Worm (Caenorhabditis elegans) whole organism, mixed stage, embryonic: ENCODE data around the gene let-767.

ENCODE experiments used
- M03D4.4 ChIP-seq: sonication (generic microtip); optimal IDR thresholded peaks from 2 replicates; lab custom pipeline; 2017; ENCODE audit warnings: mild to moderate bottlenecking, missing genetic modification characterization, missing compliant biosample characterization
- bed-3 ChIP-seq: fragments of 200-800 bp; sonication (Bioruptor generic); optimal IDR thresholded peaks from 3 replicates; lab custom pipeline; 2018; ENCODE audit warnings: mild to moderate bottlenecking, missing genetic modification characterization, moderate library complexity, missing compliant biosample characterization
- blmp-1 ChIP-seq: fragments of 150-350 bp; optimal IDR thresholded peaks from 2 replicates; lab custom pipeline; 2014; ENCODE audit warnings: missing biosample characterization, missing genetic modification characterization
- ceh-39 ChIP-seq: fragments of 150-350 bp; optimal IDR thresholded peaks from 2 replicates; lab custom pipeline; 2014; ENCODE audit warnings: missing biosample characterization, missing genetic modification characterization
- ceh-43 ChIP-seq: fragments of 200-800 bp; sonication (Bioruptor generic); optimal IDR thresholded peaks from 2 replicates; lab custom pipeline; 2018; ENCODE audit warnings: mild to moderate bottlenecking, missing genetic modification characterization, moderate library complexity, missing compliant biosample characterization
- ceh-83 ChIP-seq: fragments of 200-800 bp; sonication (Bioruptor generic); optimal IDR thresholded peaks from 2 replicates; lab custom pipeline; 2018; ENCODE audit warnings: mild to moderate bottlenecking, missing genetic modification characterization, missing compliant biosample characterization
- ces-1 ChIP-seq: fragments of 150-350 bp; optimal IDR thresholded peaks from 2 replicates; lab custom pipeline; 2014; ENCODE audit warnings: missing biosample characterization, missing genetic modification reagents, missing genetic modification characterization
- cnd-1 ChIP-seq: fragments of 200-800 bp; sonication (Bioruptor generic); optimal IDR thresholded peaks from 2 replicates; lab custom pipeline; 2018; ENCODE audit warnings: mild to moderate bottlenecking, missing genetic modification characterization, missing compliant biosample characterization
- drap-1 ChIP-seq: fragments of 200-800 bp; sonication (Bioruptor generic); optimal IDR thresholded peaks from 3 replicates; lab custom pipeline; 2018; ENCODE audit warnings: mild to moderate bottlenecking, missing genetic modification characterization, missing compliant biosample characterization
- elt-3 ChIP-seq: fragments of 150-350 bp; optimal IDR thresholded peaks from 2 replicates; lab custom pipeline; 2014; ENCODE audit warnings: missing biosample characterization, missing genetic modification characterization
- flh-1 ChIP-seq: fragments of 200-800 bp; sonication (Bioruptor generic); optimal IDR thresholded peaks from 2 replicates; lab custom pipeline; 2018; ENCODE audit warnings: mild to moderate bottlenecking, missing genetic modification characterization, moderate library complexity, missing compliant biosample characterization
- ham-2 ChIP-seq: fragments of 200-800 bp; sonication (Bioruptor generic); optimal IDR thresholded peaks from 2 replicates; lab custom pipeline; 2018; ENCODE audit warnings: mild to moderate bottlenecking, missing genetic modification characterization, missing compliant biosample characterization
- hlh-1 ChIP-seq: fragments of 150-350 bp; optimal IDR thresholded peaks from 2 replicates; lab custom pipeline; 2014; ENCODE audit warnings: missing biosample characterization, missing genetic modification reagents, missing genetic modification characterization
- lin-13 ChIP-seq: fragments of 150-350 bp; optimal IDR thresholded peaks from 2 replicates; lab custom pipeline; 2014; ENCODE audit warnings: missing biosample characterization, missing genetic modification characterization
- lin-32 ChIP-seq: fragments of 200-800 bp; sonication (Bioruptor generic); optimal IDR thresholded peaks from 2 replicates; lab custom pipeline; 2018; ENCODE audit warnings: mild to moderate bottlenecking, missing genetic modification characterization, missing compliant biosample characterization
- lsy-2 ChIP-seq: fragments of 150-350 bp; optimal IDR thresholded peaks from 2 replicates; lab custom pipeline; 2014; ENCODE audit warnings: missing biosample characterization, missing genetic modification characterization
- mab-5 ChIP-seq: fragments of 150-350 bp; optimal IDR thresholded peaks from 2 replicates; lab custom pipeline; 2014; ENCODE audit warnings: missing biosample characterization, missing genetic modification characterization
- mep-1 ChIP-seq: fragments of 150-350 bp; optimal IDR thresholded peaks from 2 replicates; lab custom pipeline; 2017; ENCODE audit warnings: missing biosample characterization, missing genetic modification reagents, missing genetic modification characterization, inconsistent platforms
- mls-2 ChIP-seq: sonication (generic microtip); optimal IDR thresholded peaks from 2 replicates; lab custom pipeline; 2016; ENCODE audit warnings: mild to moderate bottlenecking, missing genetic modification characterization, moderate library complexity, missing compliant biosample characterization
- nhr-2 ChIP-seq: fragments of 150-350 bp; optimal IDR thresholded peaks from 2 replicates; lab custom pipeline; 2014; ENCODE audit warnings: missing biosample characterization, missing genetic modification characterization
- nhr-237 ChIP-seq: fragments of 150-350 bp; optimal IDR thresholded peaks from 2 replicates; lab custom pipeline; 2014; ENCODE audit warnings: missing biosample characterization, missing genetic modification characterization
- nhr-28 ChIP-seq: fragments of 150-350 bp; optimal IDR thresholded peaks from 2 replicates; lab custom pipeline; 2014; ENCODE audit warnings: missing biosample characterization, missing genetic modification characterization
- pha-4 ChIP-seq: fragments of 150-350 bp; optimal IDR thresholded peaks from 2 replicates; lab custom pipeline; 2018; ENCODE audit warnings: missing biosample characterization, missing genetic modification reagents, missing genetic modification characterization
- sem-2 ChIP-seq: fragments of 200-800 bp; sonication (Bioruptor generic); optimal IDR thresholded peaks from 2 replicates; lab custom pipeline; 2018; ENCODE audit warnings: mild to moderate bottlenecking, missing genetic modification characterization, missing compliant biosample characterization
- snpc-4 ChIP-seq: fragments of 150-350 bp; optimal IDR thresholded peaks from 2 replicates; lab custom pipeline; 2014; ENCODE audit warnings: missing biosample characterization, missing genetic modification characterization
- sptf-1 ChIP-seq: sonication (generic microtip); optimal IDR thresholded peaks from 2 replicates; lab custom pipeline; 2017; ENCODE audit warnings: mild to moderate bottlenecking, missing genetic modification characterization, moderate library complexity, missing compliant biosample characterization
- tbx-8 ChIP-seq: fragments of 200-800 bp; sonication (Bioruptor generic); optimal IDR thresholded peaks from 2 replicates; lab custom pipeline; 2018; ENCODE audit warnings: mild to moderate bottlenecking, missing genetic modification characterization, moderate library complexity, missing compliant biosample characterization
- unc-120 ChIP-seq: sonication (generic microtip); optimal IDR thresholded peaks from 2 replicates; lab custom pipeline; 2017; ENCODE audit warnings: missing genetic modification characterization, missing compliant biosample characterization; ENCODE audit not compliant: poor library complexity, severe bottlenecking
- unc-39 ChIP-seq: fragments of 150-350 bp; optimal IDR thresholded peaks from 2 replicates; lab custom pipeline; 2014; ENCODE audit warnings: missing biosample characterization, missing genetic modification characterization
- unc-62 ChIP-seq: fragments of 150-350 bp; optimal IDR thresholded peaks from 2 replicates; lab custom pipeline; 2014; ENCODE audit warnings: missing biosample characterization, missing genetic modification reagents, missing genetic modification characterization
- zip-8 ChIP-seq: fragments of 150-350 bp; optimal IDR thresholded peaks from 2 replicates; lab custom pipeline; 2014; ENCODE audit warnings: missing biosample characterization, missing genetic modification characterization
- ztf-11 ChIP-seq: fragments of 150-350 bp; optimal IDR thresholded peaks from 2 replicates; lab custom pipeline; 2014; ENCODE audit warnings: missing biosample characterization, missing genetic modification characterization

let-767 gene

DNA sequence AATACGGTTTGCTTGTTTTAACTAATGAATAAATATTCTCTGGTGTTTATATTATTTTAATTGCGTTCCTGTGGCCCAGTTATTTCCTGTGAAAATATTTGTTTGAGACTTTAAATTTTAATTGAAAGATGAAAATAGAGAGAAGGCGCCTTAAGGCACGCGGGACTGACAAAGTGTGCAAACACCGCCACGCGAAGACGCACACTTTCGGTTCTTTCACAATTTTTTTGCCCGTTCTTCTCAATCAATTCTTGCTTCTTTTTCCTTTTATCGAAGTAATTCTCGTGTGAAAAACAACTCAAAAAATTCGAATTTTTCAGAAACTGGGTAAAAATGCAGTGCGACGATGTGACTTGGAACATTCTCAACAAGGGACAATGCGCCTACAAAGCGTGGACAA lies 39.4 kb upstream of the let-767 start, which contains the start of gene C16A3.6:
Gene C16A3.6 (plus strand): TSS at position 84 of the 400 bp plus-strand sequence.
- TF ChIP-seq sptf-1 (tag; lab: Kevin White, UChicago) (peak; percentile 28), ceh-43 (GFP tag; lab: Kevin White, UChicago) (no peak), M03D4.4 (tag; lab: Kevin White, UChicago) (no peak), mab-5 (tag; lab: Kevin White, UChicago) (no peak), nhr-237 (tag; lab: Kevin White, UChicago) (no peak), mep-1 (tag; lab: Kevin White, UChicago) (no peak), lsy-2 (tag; lab: Kevin White, UChicago) (peak; percentile 37), lin-13 (tag; lab: Kevin White, UChicago) (no peak), pha-4 (no peak), ceh-83 (no peak), unc-120 (peak; percentile 40)

DNA sequence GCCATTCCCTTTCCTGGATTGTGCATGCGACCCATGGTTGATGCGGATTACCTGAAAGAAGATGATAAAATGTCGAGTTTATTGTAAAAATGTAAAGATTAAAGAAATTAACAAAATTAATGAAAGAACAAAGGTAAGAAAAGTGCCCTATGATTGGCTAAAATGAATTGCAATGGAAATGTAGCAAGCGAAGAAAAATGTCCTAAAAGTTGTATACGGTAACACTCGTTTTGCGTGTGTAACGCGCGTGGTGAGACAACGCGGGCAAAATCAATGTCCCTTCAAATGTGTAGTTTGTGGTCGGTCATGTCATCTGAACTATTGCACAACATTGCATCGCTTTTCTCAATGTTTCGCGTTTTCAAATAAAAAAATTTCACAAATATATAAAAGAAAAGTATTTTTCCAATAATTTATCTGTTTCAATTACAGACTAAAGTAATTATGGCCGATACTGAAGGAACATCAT lies 35.2 kb upstream of the let-767 start, which contains the start of the genes rps-13 and nfx-1:
Gene rps-13 (minus strand): TSS at position 51 of the 469 bp plus-strand sequence.
Gene nfx-1 (plus strand): TSS at position 433 of the 469 bp plus-strand sequence.
- TF ChIP-seq nhr-2 (tag; lab: Kevin White, UChicago) (peak; percentile 56), ceh-39 (tag; lab: Kevin White, UChicago) (peak; percentile 30), unc-39 (tag; lab: Kevin White, UChicago) (no peak), M03D4.4 (tag; lab: Kevin White, UChicago) (no peak), ces-1 (GFP tag; lab: Kevin White, UChicago) (no peak), blmp-1 (tag; lab: Kevin White, UChicago) (no peak), unc-62 (no peak), lsy-2 (tag; lab: Kevin White, UChicago) (peak; percentile 98), lin-13 (tag; lab: Kevin White, UChicago) (peak; percentile 68), nhr-237 (tag; lab: Kevin White, UChicago) (peak; percentile 59), zip-8 (tag; lab: Kevin White, UChicago) (no peak), elt-3 (tag; lab: Kevin White, UChicago) (no peak), mep-1 (tag; lab: Kevin White, UChicago) (peak; percentile 93), unc-120 (peak; percentile 72), bed-3 (GFP tag; lab: Kevin White, UChicago) (no peak), mls-2 (tag; lab: Kevin White, UChicago) (peak; percentile 20), ham-2 (GFP tag; lab: Kevin White, UChicago) (peak; percentile 34), drap-1 (peak; percentile 2), hlh-1 (tag; lab: Kevin White, UChicago) (peak; percentile 65), snpc-4 (tag; lab: Kevin White, UChicago) (no peak), ceh-83 (no peak), pha-4 (peak; percentile 88), sem-2 (GFP tag; lab: Kevin White, UChicago) (no peak), tbx-8 (no peak)

DNA sequence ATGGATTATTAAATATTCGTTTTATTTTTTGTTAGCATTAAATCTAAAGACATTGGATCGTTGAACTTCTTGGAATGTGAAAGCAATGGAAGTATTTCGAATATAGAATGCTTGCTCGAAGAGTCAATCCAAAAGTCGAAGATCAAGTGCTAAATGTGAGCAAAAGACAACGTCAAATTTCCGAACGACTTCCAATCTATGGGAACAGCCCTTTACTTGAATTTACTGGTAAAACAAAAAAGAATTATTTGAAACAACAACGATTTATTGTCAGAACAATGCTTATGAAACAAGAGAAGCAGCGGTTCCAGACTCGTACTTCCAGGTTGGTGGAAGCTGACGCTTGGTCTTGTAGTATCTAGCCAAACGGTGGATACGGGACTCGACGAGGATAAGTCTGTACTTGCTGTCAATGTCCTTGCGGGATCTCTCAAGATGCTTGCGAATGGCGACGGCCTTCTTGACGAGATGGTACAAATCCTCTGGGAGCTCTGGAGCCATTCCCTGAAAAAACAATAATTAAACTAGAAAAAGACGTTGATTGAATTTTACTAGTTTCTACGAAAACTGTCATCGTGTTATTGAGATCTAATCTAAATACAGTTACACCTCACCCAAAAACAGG lies 34.2 kb upstream of the let-767 start:
- no peak for TF ChIP-seq ceh-83
- no peak for TF ChIP-seq bed-3 (GFP tag; lab: Kevin White, UChicago)
- no peak for TF ChIP-seq tbx-8
- TF ChIP-seq sptf-1 (tag; lab: Kevin White, UChicago): no peak
- no peak for TF ChIP-seq lin-32 (GFP tag; lab: Kevin White, UChicago)
- no peak for TF ChIP-seq mls-2 (tag; lab: Kevin White, UChicago)
- TF ChIP-seq mep-1 (tag; lab: Kevin White, UChicago): no peak
- no peak for TF ChIP-seq blmp-1 (tag; lab: Kevin White, UChicago)
- TF ChIP-seq elt-3 (tag; lab: Kevin White, UChicago): no peak
- no peak for TF ChIP-seq flh-1 (GFP tag; lab: Kevin White, UChicago)
- TF ChIP-seq sem-2 (GFP tag; lab: Kevin White, UChicago): no peak
- TF ChIP-seq hlh-1 (tag; lab: Kevin White, UChicago): no peak
- TF ChIP-seq ztf-11 (tag; lab: Kevin White, UChicago): no peak

DNA sequence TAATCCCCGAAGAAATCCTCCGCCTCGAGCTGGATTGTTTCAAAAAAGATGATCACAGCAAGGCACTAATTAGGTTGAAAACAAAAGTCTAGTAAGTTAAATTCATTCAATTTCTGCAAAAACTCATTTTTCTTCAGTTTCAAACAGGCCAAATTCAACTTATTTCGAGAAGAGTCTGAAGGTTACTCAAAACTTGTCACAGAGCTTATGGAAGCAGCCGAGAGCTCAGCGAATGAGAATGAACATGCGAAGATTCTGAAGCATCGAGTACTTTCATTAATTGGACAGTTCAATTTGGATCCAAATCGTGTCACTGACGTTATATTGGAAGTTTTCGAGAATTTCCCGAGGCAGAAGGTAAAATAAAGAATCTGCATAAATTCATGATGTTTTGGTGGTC lies 28.8 kb upstream of the let-767 start:
- TF ChIP-seq snpc-4 (tag; lab: Kevin White, UChicago) (no peak), nhr-2 (tag; lab: Kevin White, UChicago) (no peak), sem-2 (GFP tag; lab: Kevin White, UChicago) (no peak), sptf-1 (tag; lab: Kevin White, UChicago) (no peak), unc-120 (no peak), ham-2 (GFP tag; lab: Kevin White, UChicago) (no peak), nhr-28 (tag; lab: Kevin White, UChicago) (no peak), hlh-1 (tag; lab: Kevin White, UChicago) (no peak), elt-3 (tag; lab: Kevin White, UChicago) (no peak), flh-1 (GFP tag; lab: Kevin White, UChicago) (no peak), cnd-1 (tag; lab: Kevin White, UChicago) (no peak), unc-39 (tag; lab: Kevin White, UChicago) (no peak)
- TF ChIP-seq, all 35 proteins: peak for 0
